Worm (Caenorhabditis elegans) whole organism, L4 larva: ENCODE measurements around the gene tat-3.

Experiments
- ceh-20 ChIP-seq: fragments of 200-800 bp; sonication (Bioruptor generic); IDR thresholded peaks from 2 replicates; pipeline ENCODE4 v1.3.6; 2022; ENCODE audit warnings: missing genetic modification reagents, missing genetic modification characterization, missing compliant biosample characterization
- fkh-10 ChIP-seq: fragments of 150-350 bp; optimal IDR thresholded peaks from 2 replicates; lab custom pipeline; 2014; ENCODE audit warnings: missing biosample characterization, missing genetic modification reagents, missing genetic modification characterization
- lsy-2 ChIP-seq, 2 experiments: fragments of 150-350 bp in 1 of 2; sonication (generic microtip) in 1 of 2; optimal IDR thresholded peaks; 2 replicates each; lab custom pipeline; 2014 to 2017; ENCODE audit warnings: missing biosample characterization in 2 of 2, missing genetic modification characterization in 2 of 2
- mep-1 ChIP-seq: fragments of 150-350 bp; sonication (generic microtip); optimal IDR thresholded peaks from 3 replicates; lab custom pipeline; 2014; ENCODE audit warnings: missing biosample characterization, missing genetic modification characterization
- nhr-11 ChIP-seq: fragments of 150-350 bp; optimal IDR thresholded peaks from 2 replicates; lab custom pipeline; 2014; ENCODE audit warnings: missing biosample characterization, missing genetic modification characterization
- nhr-237 ChIP-seq: sonication (generic microtip); optimal IDR thresholded peaks from 2 replicates; lab custom pipeline; 2017; ENCODE audit warnings: missing biosample characterization, missing genetic modification characterization
- nhr-76 ChIP-seq: fragments of 150-350 bp; optimal IDR thresholded peaks from 2 replicates; lab custom pipeline; 2014; ENCODE audit warnings: missing biosample characterization, missing genetic modification characterization
- nhr-77 ChIP-seq: fragments of 150-350 bp; optimal IDR thresholded peaks from 2 replicates; lab custom pipeline; 2014; ENCODE audit warnings: missing biosample characterization, missing genetic modification characterization
- pqm-1 ChIP-seq: sonication (generic microtip); optimal IDR thresholded peaks from 2 replicates; lab custom pipeline; 2017; ENCODE audit warnings: missing biosample characterization, missing genetic modification characterization
- spr-3 ChIP-seq: fragments of 200-800 bp; sonication (Bioruptor generic); optimal IDR thresholded peaks from 2 replicates; lab custom pipeline; 2018; ENCODE audit warnings: mild to moderate bottlenecking, missing genetic modification characterization, missing compliant biosample characterization
- ztf-7 ChIP-seq: fragments of 150-350 bp; optimal IDR thresholded peaks from 2 replicates; lab custom pipeline; 2014; ENCODE audit warnings: missing biosample characterization, missing genetic modification characterization

ce11 chrIII:10730510-10730909, at the start of gene tat-3:
- TF ChIP-seq pqm-1 (no peak), nhr-77 (tag; lab: Kevin White, UChicago) (no peak), nhr-11 (tag; lab: Kevin White, UChicago) (no peak), mep-1 (tag; lab: Kevin White, UChicago) (no peak), lsy-2 (tag; optimal IDR thresholded peaks at IDR 0.05; lab: Kevin White, UChicago) (no peak), fkh-10 (GFP tag; lab: Kevin White, UChicago) (no peak), nhr-237 (tag; lab: Kevin White, UChicago) (no peak), spr-3 (GFP tag; lab: Kevin White, UChicago) (no peak), ceh-20 (GFP tag; lab: Robert Waterston, UW) (no peak), nhr-76 (tag; lab: Kevin White, UChicago) (no peak), ztf-7 (tag; lab: Kevin White, UChicago) (no peak)
